Fruit fly (Drosophila melanogaster) whole organism, wandering third instar larva: ENCODE measurements around the gene Rtc1.

ENCODE experiments used
- Abd-B ChIP-seq: fragments of >200 bp; optimal IDR thresholded peaks from 2 replicates; lab custom pipeline; 2017; ENCODE audit warnings: missing biosample characterization, missing genetic modification characterization
- CG9705 ChIP-seq: fragments of 200-800 bp; sonication (Bioruptor generic); optimal IDR thresholded peaks from 2 replicates; lab custom pipeline; 2018; ENCODE audit warnings: missing biosample characterization, mild to moderate bottlenecking, missing genetic modification characterization
- CrebA ChIP-seq: fragments of 200-800 bp; sonication (Bioruptor generic); optimal IDR thresholded peaks from 2 replicates; lab custom pipeline; 2016; ENCODE audit warnings: missing biosample characterization, mild to moderate bottlenecking, missing genetic modification characterization, borderline replicate concordance
- Dfd ChIP-seq: fragments of >200 bp; optimal IDR thresholded peaks from 2 replicates; lab custom pipeline; 2017; ENCODE audit warnings: missing biosample characterization, missing genetic modification characterization
- Dif ChIP-seq: fragments of 200-275, 200-300 bp; sonication (Bioruptor generic); optimal IDR thresholded peaks from 2 replicates; lab custom pipeline; 2018; ENCODE audit warnings: missing biosample characterization, missing genetic modification characterization; ENCODE audit not compliant: partially characterized antibody
- GATAd ChIP-seq: sonication (Bioruptor generic); optimal IDR thresholded peaks from 2 replicates; lab custom pipeline; 2016; ENCODE audit warnings: missing biosample characterization, missing genetic modification characterization
- HLH106 ChIP-seq: fragments of 200-800 bp; optimal IDR thresholded peaks from 3 replicates; lab custom pipeline; 2019; ENCODE audit warnings: missing biosample characterization, mild to moderate bottlenecking, missing genetic modification characterization, moderate library complexity
- Hnf4 ChIP-seq: fragments of 200-800 bp; sonication (Bioruptor generic); optimal IDR thresholded peaks from 2 replicates; lab custom pipeline; 2016; ENCODE audit warnings: missing biosample characterization, mild to moderate bottlenecking, missing genetic modification characterization
- Hr78 ChIP-seq: fragments of >200 bp; optimal IDR thresholded peaks from 2 replicates; lab custom pipeline; 2017; ENCODE audit warnings: missing biosample characterization, missing genetic modification characterization
- Hr83 ChIP-seq: fragments of 200-300 bp; sonication (Bioruptor generic); optimal IDR thresholded peaks from 2 replicates; lab custom pipeline; 2016; ENCODE audit warnings: missing biosample characterization, mild to moderate bottlenecking, missing genetic modification characterization, moderate library complexity; ENCODE audit not compliant: poor library complexity, severe bottlenecking
- Jra ChIP-seq: sonication (Bioruptor generic); optimal IDR thresholded peaks from 2 replicates; lab custom pipeline; 2016; ENCODE audit warnings: missing biosample characterization, missing genetic modification characterization
- Mio ChIP-seq: sonication (Bioruptor generic); optimal IDR thresholded peaks from 2 replicates; lab custom pipeline; 2016; ENCODE audit warnings: missing biosample characterization, missing genetic modification characterization
- N ChIP-seq: fragments of >200 bp; optimal IDR thresholded peaks from 2 replicates; lab custom pipeline; 2018; ENCODE audit warnings: missing biosample characterization, missing external identifiers, missing genetic modification characterization
- OdsH ChIP-seq: fragments of 200-800 bp; sonication (Bioruptor generic); optimal IDR thresholded peaks from 2 replicates; lab custom pipeline; 2016; ENCODE audit warnings: missing biosample characterization, mild to moderate bottlenecking, missing genetic modification characterization
- Rel ChIP-seq, 2 experiments: fragments of 200-800 bp; sonication (Bioruptor generic) in 1 of 2; optimal IDR thresholded peaks; 2 replicates in 1 of 2; 3 replicates in 1 of 2; lab custom pipeline; 2016 to 2019; ENCODE audit warnings: mild to moderate bottlenecking in 2 of 2, missing biosample characterization in 2 of 2, missing genetic modification characterization in 2 of 2, moderate library complexity in 1 of 2
- Sp1 ChIP-seq: fragments of 200-800 bp; sonication (Bioruptor generic); optimal IDR thresholded peaks from 3 replicates; lab custom pipeline; 2019; ENCODE audit warnings: missing biosample characterization, mild to moderate bottlenecking, missing genetic modification characterization, moderate library complexity
- Vsx2 ChIP-seq: fragments of 200-300, 225-300 bp; sonication (Bioruptor generic); optimal IDR thresholded peaks from 2 replicates; lab custom pipeline; 2018; ENCODE audit warnings: missing biosample characterization, missing genetic modification characterization; ENCODE audit not compliant: partially characterized antibody
- br ChIP-seq: fragments of 200-800 bp; sonication (Bioruptor generic); optimal IDR thresholded peaks from 2 replicates; lab custom pipeline; 2016; ENCODE audit warnings: missing biosample characterization, missing genetic modification characterization
- brk ChIP-seq: fragments of 200-800 bp; sonication (Bioruptor generic); optimal IDR thresholded peaks from 2 replicates; lab custom pipeline; 2016; ENCODE audit warnings: missing biosample characterization, mild to moderate bottlenecking, missing genetic modification characterization
- dl ChIP-seq, 2 experiments: fragments of 175-275, 200-275 bp in 1 of 2; fragments of 200-275 bp in 1 of 2; sonication (Bioruptor generic); optimal IDR thresholded peaks; lab custom pipeline; 2018; ENCODE audit warnings: mild to moderate bottlenecking in 2 of 2, missing biosample characterization in 2 of 2, missing genetic modification characterization in 2 of 2, moderate library complexity in 2 of 2; ENCODE audit not compliant: partially characterized antibody in 2 of 2, insufficient read depth in 1 of 2
- dmrt93B ChIP-seq: fragments of 200-800 bp; sonication (Bioruptor generic); optimal IDR thresholded peaks from 2 replicates; lab custom pipeline; 2018; ENCODE audit warnings: missing biosample characterization, mild to moderate bottlenecking, missing genetic modification characterization
- dsf ChIP-seq: sonication (Bioruptor generic); optimal IDR thresholded peaks from 2 replicates; lab custom pipeline; 2016; ENCODE audit warnings: missing biosample characterization, missing genetic modification characterization, borderline replicate concordance
- ey ChIP-seq: fragments of 200-800 bp; sonication (Bioruptor generic); optimal IDR thresholded peaks from 2 replicates; lab custom pipeline; 2016; ENCODE audit warnings: missing biosample characterization, missing genetic modification characterization
- foxo ChIP-seq, 2 experiments: fragments of 200-800 bp; sonication (Bioruptor generic); optimal IDR thresholded peaks; 2 replicates in 1 of 2; 3 replicates in 1 of 2; lab custom pipeline; 2016 to 2017; ENCODE audit warnings: missing biosample characterization in 2 of 2, missing genetic modification characterization in 2 of 2
- fru ChIP-seq: fragments of 200-800 bp; sonication (Bioruptor generic); optimal IDR thresholded peaks from 3 replicates; lab custom pipeline; 2016; ENCODE audit warnings: missing biosample characterization, mild to moderate bottlenecking, missing genetic modification characterization
- h ChIP-seq: fragments of 200-800 bp; sonication (Bioruptor generic); optimal IDR thresholded peaks from 3 replicates; lab custom pipeline; 2016; ENCODE audit warnings: missing biosample characterization, mild to moderate bottlenecking, missing genetic modification characterization
- jim ChIP-seq: fragments of 175-275, 200-325 bp; sonication (Bioruptor generic); optimal IDR thresholded peaks from 2 replicates; lab custom pipeline; 2016; ENCODE audit warnings: missing biosample characterization, mild to moderate bottlenecking, missing genetic modification characterization
- lola ChIP-seq: fragments of >200 bp; optimal IDR thresholded peaks from 2 replicates; lab custom pipeline; 2017; ENCODE audit warnings: missing biosample characterization, missing genetic modification characterization
- pan ChIP-seq: fragments of >200 bp; optimal IDR thresholded peaks from 2 replicates; lab custom pipeline; 2017
- psq ChIP-seq: fragments of 200-800 bp; sonication (Bioruptor generic); optimal IDR thresholded peaks from 3 replicates; lab custom pipeline; 2017; ENCODE audit warnings: missing biosample characterization, mild to moderate bottlenecking, missing genetic modification characterization, moderate library complexity
- rgr ChIP-seq: fragments of 200-800 bp; sonication (Bioruptor generic); optimal IDR thresholded peaks from 3 replicates; lab custom pipeline; 2016; ENCODE audit warnings: missing biosample characterization, mild to moderate bottlenecking, missing genetic modification characterization
- sv ChIP-seq: fragments of 200-800 bp; sonication (Bioruptor generic); optimal IDR thresholded peaks from 3 replicates; lab custom pipeline; 2016; ENCODE audit warnings: missing biosample characterization, missing genetic modification characterization
- tai ChIP-seq: sonication (Bioruptor generic); optimal IDR thresholded peaks from 2 replicates; lab custom pipeline; 2016; ENCODE audit warnings: missing biosample characterization, missing genetic modification characterization
- woc ChIP-seq: sonication (Bioruptor generic); optimal IDR thresholded peaks from 2 replicates; lab custom pipeline; 2016; ENCODE audit warnings: missing biosample characterization, mild to moderate bottlenecking, missing genetic modification characterization

Rtc1 gene

DNA sequence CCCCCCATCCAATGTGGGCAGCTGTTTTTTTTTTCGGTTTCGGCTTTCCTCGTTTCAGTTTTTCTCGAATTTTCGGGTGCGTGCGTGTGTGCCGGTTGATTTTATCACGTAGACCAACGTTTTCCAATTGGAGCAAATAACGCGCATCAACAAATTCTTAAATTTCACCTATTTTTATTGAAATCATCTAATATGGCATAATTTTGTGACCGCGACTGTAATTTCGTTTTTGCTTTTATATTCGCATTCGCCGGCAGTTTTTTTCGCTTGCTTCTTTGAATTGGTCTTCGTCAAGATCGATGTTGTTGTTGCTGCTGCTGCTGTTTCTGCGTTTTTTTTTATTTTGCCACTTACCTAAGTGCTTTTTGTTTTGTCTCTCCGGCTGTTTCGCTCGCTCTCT, 2.5 kb upstream of the Rtc1 start (continued):
- TF ChIP-seq dl (GFP tag; optimal IDR thresholded peaks at IDR 0.05; lab: Kevin White, UChicago; ENCODE audit: insufficient read depth in 1 of 2, partially characterized antibody in 2 of 2): no peak
- TF ChIP-seq h (GFP tag; lab: Kevin White, UChicago): peak; percentile 66
- no peak for TF ChIP-seq GATAd (GFP tag; lab: Kevin White, UChicago)
- TF ChIP-seq Dif (GFP tag; lab: Kevin White, UChicago): no peak
- TF ChIP-seq Hr78 (GFP tag; lab: Kevin White, UChicago): no peak

DNA sequence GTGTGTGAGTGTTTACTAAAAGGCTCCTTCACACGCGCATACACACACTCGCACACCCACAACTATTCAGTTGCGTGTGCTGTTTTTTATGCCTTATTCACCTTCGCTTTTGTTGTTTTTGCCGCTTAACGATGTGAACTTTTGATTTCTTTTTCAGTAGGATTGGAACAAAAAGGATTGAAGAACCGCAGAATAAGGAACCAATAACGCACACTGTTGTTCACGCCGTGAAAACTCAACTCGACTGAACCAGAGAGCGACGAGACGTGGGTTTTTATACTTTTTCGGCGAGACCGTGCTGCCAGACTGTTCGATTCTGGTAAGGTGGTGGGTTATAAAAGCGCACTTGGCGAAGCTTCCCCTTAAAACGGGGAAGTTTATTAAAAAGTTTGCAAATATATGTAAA, 1.8 kb upstream of the Rtc1 start, which contains the start of gene Pdcd4:
TSS of gene Pdcd4 (minus strand) at position 255 of the 406 bp plus-strand sequence.
- TF ChIP-seq Dif (GFP tag; lab: Kevin White, UChicago) (peak; percentile 8), Abd-B (GFP tag; lab: Kevin White, UChicago) (no peak), Dfd (no peak), Sp1 (GFP tag; lab: Kevin White, UChicago) (peak; percentile 45), jim (GFP tag; lab: Kevin White, UChicago) (no peak), br (GFP tag; lab: Kevin White, UChicago) (peak; percentile 31), h (GFP tag; lab: Kevin White, UChicago) (peak; percentile 11), Hr83 (no peak), rgr (peak; percentile 15), Rel (GFP tag; optimal IDR thresholded peaks at IDR 0.05; lab: Kevin White, UChicago) (no peak), Rel (tag; optimal IDR thresholded peaks at IDR 0.05; lab: Kevin White, UChicago) (peak; percentile 97), fru (GFP tag; lab: Kevin White, UChicago) (peak; percentile 10), Jra (GFP tag; lab: Kevin White, UChicago) (no peak), GATAd (GFP tag; lab: Kevin White, UChicago) (no peak), Hr78 (GFP tag; lab: Kevin White, UChicago) (no peak), OdsH (no peak)

DNA sequence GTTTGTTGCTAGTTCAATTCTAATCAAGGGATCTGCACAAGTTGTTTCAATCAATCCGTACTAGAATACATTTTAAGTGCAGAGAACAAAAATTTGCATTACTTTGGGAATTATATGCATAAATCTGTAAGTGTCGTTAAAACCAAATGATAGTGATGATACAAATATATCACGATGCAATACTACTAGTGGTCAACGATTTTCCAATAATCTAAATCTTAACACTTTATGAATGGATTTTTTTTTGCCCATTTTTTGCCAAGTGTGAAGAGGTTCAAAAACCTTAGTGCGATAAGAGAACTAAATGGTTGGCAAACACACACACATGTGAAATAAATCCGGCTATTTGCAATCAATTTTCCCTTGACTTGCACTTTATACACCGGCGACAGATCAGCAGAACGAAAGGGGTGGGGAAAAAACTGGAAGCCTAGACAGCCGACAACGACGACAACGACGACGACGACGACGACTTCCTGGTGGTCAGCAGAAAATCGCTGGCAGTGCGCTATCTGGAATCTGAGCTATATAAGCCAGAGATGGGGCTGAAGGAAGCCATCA, 2.1 kb downstream of the Rtc1 start, which contains the start of gene Yp3:
TSS of gene Yp3 (plus strand) at position 558 of the 561 bp plus-strand sequence.
- TF ChIP-seq dl (GFP tag; optimal IDR thresholded peaks at IDR 0.05; lab: Kevin White, UChicago; ENCODE audit: insufficient read depth in 1 of 2, partially characterized antibody in 2 of 2) (no peak), Hr83 (no peak), foxo (GFP tag; optimal IDR thresholded peaks at IDR 0.05; lab: Kevin White, UChicago) (no peak)

DNA sequence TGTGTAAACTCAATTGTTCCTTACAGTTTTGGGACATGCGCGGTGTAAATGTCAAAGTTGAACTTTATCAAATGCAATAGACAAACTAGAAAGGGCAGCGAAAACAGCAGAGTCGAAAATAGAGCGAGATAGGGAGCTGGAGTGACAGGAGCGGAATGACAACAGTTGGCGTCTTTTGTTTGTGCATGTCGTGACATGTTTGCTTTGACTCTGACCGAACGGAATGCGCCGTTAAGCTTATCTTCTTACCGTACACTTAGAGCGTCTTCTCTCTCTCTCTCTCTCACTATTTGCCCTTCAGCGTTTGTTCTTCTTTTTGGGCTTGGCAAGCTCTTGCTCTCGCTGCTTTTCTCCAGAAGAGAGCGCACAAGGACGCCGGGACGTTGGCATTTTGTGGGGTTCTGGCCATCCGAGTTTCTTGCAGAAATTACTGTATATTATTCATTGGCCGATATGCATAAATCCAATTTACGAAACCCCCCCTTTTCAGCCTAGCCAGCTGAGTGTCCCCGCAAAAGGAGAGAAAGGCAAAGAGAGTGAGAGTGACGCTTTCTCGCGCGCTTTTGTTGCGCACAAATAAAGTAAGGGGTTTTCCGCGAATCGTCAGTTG, 4.9 kb downstream of the Rtc1 start:
- TF ChIP-seq Vsx2 (GFP tag; lab: Kevin White, UChicago) (no peak), Rel (GFP tag; optimal IDR thresholded peaks at IDR 0.05; lab: Kevin White, UChicago) (no peak), Rel (tag; optimal IDR thresholded peaks at IDR 0.05; lab: Kevin White, UChicago) (peak; percentile 74)

DNA sequence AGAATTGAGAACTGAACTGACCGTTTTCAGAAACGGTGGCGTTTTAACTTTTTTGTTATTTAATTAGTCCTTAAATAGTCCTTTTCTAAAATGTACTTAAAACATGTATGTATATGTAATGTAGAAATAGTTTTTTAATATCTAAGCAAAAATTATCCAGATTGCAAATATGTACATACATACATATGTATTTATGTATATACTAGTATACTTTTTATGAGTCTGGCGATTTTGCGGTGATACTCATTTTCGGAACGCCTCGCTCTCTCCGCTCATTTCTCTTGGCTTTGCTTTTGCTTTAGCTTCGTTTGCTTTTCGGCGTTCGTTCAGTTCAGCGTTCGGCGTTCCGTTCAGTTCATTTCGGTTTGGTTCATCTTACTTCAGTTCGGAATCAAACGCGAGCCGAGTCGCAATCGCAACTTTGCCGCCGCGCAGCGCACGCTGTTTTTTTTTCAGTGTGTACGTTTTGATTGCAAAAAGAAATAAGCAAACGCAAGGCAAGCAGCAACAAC, 5.4 kb downstream of the Rtc1 start, which contains the start of gene rdgB:
TSS of gene rdgB (plus strand) at position 381 of the 512 bp plus-strand sequence.
- peak; percentile 57 for TF ChIP-seq ey (GFP tag; lab: Kevin White, UChicago)
- TF ChIP-seq Vsx2 (GFP tag; lab: Kevin White, UChicago): no peak
- peak; percentile 70 for TF ChIP-seq woc (GFP tag; lab: Kevin White, UChicago)
- TF ChIP-seq Hnf4 (GFP tag; lab: Kevin White, UChicago): peak; percentile 58
- peak; percentile 78 for TF ChIP-seq sv (GFP tag; lab: Kevin White, UChicago)
- no peak for TF ChIP-seq Dfd
- peak; percentile 37 for TF ChIP-seq br (GFP tag; lab: Kevin White, UChicago)
- TF ChIP-seq Rel (GFP tag; optimal IDR thresholded peaks at IDR 0.05; lab: Kevin White, UChicago): no peak
- peak; percentile 56 for TF ChIP-seq Rel (tag; optimal IDR thresholded peaks at IDR 0.05; lab: Kevin White, UChicago)
- peak; percentile 65 for TF ChIP-seq rgr
- peak in 1 of 2 experiments; percentile 82 for TF ChIP-seq foxo (GFP tag; optimal IDR thresholded peaks at IDR 0.05; lab: Kevin White, UChicago)
- peak; percentile 84 for TF ChIP-seq dmrt93B (GFP tag; lab: Kevin White, UChicago)
- no peak for TF ChIP-seq dsf (GFP tag; lab: Kevin White, UChicago)
- no peak for TF ChIP-seq Mio (GFP tag; lab: Kevin White, UChicago)
- peak; percentile 72 for TF ChIP-seq fru (GFP tag; lab: Kevin White, UChicago)
- TF ChIP-seq dl (GFP tag; optimal IDR thresholded peaks at IDR 0.05; lab: Kevin White, UChicago; ENCODE audit: insufficient read depth in 1 of 2, partially characterized antibody in 2 of 2): no peak
- no peak for TF ChIP-seq CrebA (GFP tag; lab: Kevin White, UChicago)
- TF ChIP-seq Jra (GFP tag; lab: Kevin White, UChicago): no peak
- TF ChIP-seq tai (GFP tag; lab: Kevin White, UChicago): no peak
- peak; percentile 46 for TF ChIP-seq Dif (GFP tag; lab: Kevin White, UChicago)
- peak; percentile 70 for TF ChIP-seq CG9705
- TF ChIP-seq HLH106 (tag; lab: Kevin White, UChicago): peak; percentile 89
- no peak for TF ChIP-seq GATAd (GFP tag; lab: Kevin White, UChicago)
- no peak for TF ChIP-seq jim (GFP tag; lab: Kevin White, UChicago)
- TF ChIP-seq h (GFP tag; lab: Kevin White, UChicago): peak; percentile 77
- TF ChIP-seq brk (GFP tag; lab: Kevin White, UChicago): no peak
- peak; percentile 89 for TF ChIP-seq psq (GFP tag; lab: Kevin White, UChicago)
- TF ChIP-seq N (GFP tag; lab: Kevin White, UChicago): no peak
- TF ChIP-seq Abd-B (GFP tag; lab: Kevin White, UChicago): no peak
- TF ChIP-seq pan: no peak
- TF ChIP-seq OdsH: peak; percentile 80
- no peak for TF ChIP-seq Hr78 (GFP tag; lab: Kevin White, UChicago)
- TF ChIP-seq lola (GFP tag; lab: Kevin White, UChicago): no peak
- peak; percentile 8 for TF ChIP-seq Hr83
